Worm (Caenorhabditis elegans) whole organism, L4 larva: ENCODE data around the gene frpr-13.
A peak's percentile ranks its signal among the peaks of the same experiment; 100 is the strongest.

Source experiments
- F37D6.2 ChIP-seq: sonication (generic microtip); optimal IDR thresholded peaks from 2 replicates; lab custom pipeline; 2016; ENCODE audit warnings: mild to moderate bottlenecking, missing genetic modification characterization, missing compliant biosample characterization
- F44E2.7 ChIP-seq: fragments of 200-800 bp; sonication (Bioruptor generic); IDR thresholded peaks from 2 replicates; pipeline ENCODE4 v2.1.2; 2022; ENCODE audit warnings: missing genetic modification characterization, missing compliant biosample characterization
- F49E8.2 ChIP-seq: sonication (generic microtip); optimal IDR thresholded peaks from 2 replicates; lab custom pipeline; 2016; ENCODE audit warnings: missing compliant biosample characterization, mild to moderate bottlenecking, missing genetic modification characterization, borderline replicate concordance
- R02D3.7 ChIP-seq: fragments of 150-350 bp; sonication (generic microtip); optimal IDR thresholded peaks from 3 replicates; lab custom pipeline; 2014; ENCODE audit warnings: missing biosample characterization, missing genetic modification characterization
- T20F7.1 ChIP-seq: fragments of 200-800 bp; sonication (Bioruptor generic); optimal IDR thresholded peaks from 2 replicates; lab custom pipeline; 2018; ENCODE audit warnings: mild to moderate bottlenecking, missing genetic modification characterization, missing compliant biosample characterization
- Y105C5A.15 ChIP-seq: fragments of 200-800 bp; sonication (Bioruptor generic); IDR thresholded peaks from 2 replicates; pipeline ENCODE4 v1.3.6; 2022; ENCODE audit warnings: missing genetic modification characterization, missing compliant biosample characterization
- Y5F2A.4 ChIP-seq: fragments of 200-800 bp; sonication (Bioruptor generic); optimal IDR thresholded peaks from 2 replicates; lab custom pipeline; 2018; ENCODE audit warnings: mild to moderate bottlenecking, missing genetic modification characterization, missing compliant biosample characterization
- Y75B8A.6 ChIP-seq: fragments of 200-800 bp; sonication (Bioruptor generic); IDR thresholded peaks from 2 replicates; pipeline ENCODE4 v1.3.6; 2022; ENCODE audit warnings: missing genetic modification reagents, missing genetic modification characterization, missing compliant biosample characterization
- ZK546.5 ChIP-seq, 2 experiments: sonication (generic microtip); optimal IDR thresholded peaks; 2 replicates each; lab custom pipeline; 2017; ENCODE audit warnings: missing biosample characterization in 2 of 2, missing genetic modification characterization in 2 of 2
- arid-1 ChIP-seq: fragments of 200-800 bp; sonication (Bioruptor generic); conservative IDR thresholded peaks from 2 replicates; pipeline ENCODE4 v1.3.6; 2022; ENCODE audit warnings: missing genetic modification reagents, missing genetic modification characterization, missing compliant biosample characterization
- attf-4 ChIP-seq: sonication (generic microtip); optimal IDR thresholded peaks from 3 replicates; lab custom pipeline; 2017; ENCODE audit warnings: missing biosample characterization, missing genetic modification characterization
- ceh-20 ChIP-seq: fragments of 200-800 bp; sonication (Bioruptor generic); IDR thresholded peaks from 2 replicates; pipeline ENCODE4 v1.3.6; 2022; ENCODE audit warnings: missing genetic modification reagents, missing genetic modification characterization, missing compliant biosample characterization
- ceh-28 ChIP-seq: fragments of 150-350 bp; optimal IDR thresholded peaks from 2 replicates; lab custom pipeline; 2014; ENCODE audit warnings: missing biosample characterization, missing genetic modification reagents, missing genetic modification characterization
- ceh-62 ChIP-seq: sonication (generic microtip); optimal IDR thresholded peaks from 2 replicates; lab custom pipeline; 2017; ENCODE audit warnings: missing biosample characterization, missing genetic modification characterization
- ceh-82 ChIP-seq: sonication (generic microtip); optimal IDR thresholded peaks from 2 replicates; lab custom pipeline; 2017; ENCODE audit warnings: missing biosample characterization, missing genetic modification characterization
- cey-2 ChIP-seq: sonication (generic microtip); optimal IDR thresholded peaks from 3 replicates; lab custom pipeline; 2017; ENCODE audit warnings: missing genetic modification characterization, mild to moderate bottlenecking, missing compliant biosample characterization, antibody characterized with exemption, borderline replicate concordance; ENCODE audit not compliant: insufficient read depth
- dmd-6 ChIP-seq: fragments of 200-800 bp; sonication (Bioruptor generic); IDR thresholded peaks from 2 replicates; pipeline ENCODE4 v1.3.6; 2022; ENCODE audit warnings: missing genetic modification reagents, missing genetic modification characterization, missing compliant biosample characterization
- dmd-9 ChIP-seq: fragments of 200-800 bp; sonication (Bioruptor generic); IDR thresholded peaks from 2 replicates; pipeline ENCODE4 v1.3.6; 2022; ENCODE audit warnings: missing genetic modification reagents, missing genetic modification characterization, missing compliant biosample characterization
- egl-27 ChIP-seq: sonication (generic microtip); optimal IDR thresholded peaks from 3 replicates; lab custom pipeline; 2017; ENCODE audit warnings: missing biosample characterization, missing genetic modification reagents, missing genetic modification characterization
- fkh-10 ChIP-seq: fragments of 150-350 bp; optimal IDR thresholded peaks from 2 replicates; lab custom pipeline; 2014; ENCODE audit warnings: missing biosample characterization, missing genetic modification reagents, missing genetic modification characterization
- fos-1 ChIP-seq: fragments of 150-350 bp; optimal IDR thresholded peaks from 2 replicates; lab custom pipeline; 2014; ENCODE audit warnings: missing biosample characterization, missing genetic modification characterization
- lim-7 ChIP-seq: fragments of 200-800 bp; sonication (Bioruptor generic); IDR thresholded peaks from 2 replicates; pipeline ENCODE4 v1.3.6; 2022; ENCODE audit warnings: missing genetic modification characterization, missing compliant biosample characterization
- lin-1 ChIP-seq: fragments of 200-800 bp; sonication (Bioruptor generic); IDR thresholded peaks from 2 replicates; pipeline ENCODE4 v1.3.6; 2022; ENCODE audit warnings: missing genetic modification reagents, missing genetic modification characterization, missing compliant biosample characterization
- lin-13 ChIP-seq: fragments of 150-350 bp; optimal IDR thresholded peaks from 2 replicates; lab custom pipeline; 2014; ENCODE audit warnings: missing biosample characterization, missing genetic modification reagents, missing genetic modification characterization
- lin-38 ChIP-seq: fragments of 200-800 bp; sonication (Bioruptor generic); IDR thresholded peaks from 2 replicates; pipeline ENCODE4 v1.3.6; 2022; ENCODE audit warnings: missing genetic modification reagents, missing genetic modification characterization, missing compliant biosample characterization
- madf-5 ChIP-seq, 2 experiments: fragments of 200-800 bp; sonication (Bioruptor generic); IDR thresholded peaks; 2 replicates each; pipeline ENCODE4 v1.3.6; 2022; ENCODE audit warnings: missing compliant biosample characterization in 2 of 2, missing genetic modification characterization in 2 of 2
- mdt-29 ChIP-seq: fragments of 200-800 bp; sonication (Bioruptor generic); IDR thresholded peaks from 2 replicates; pipeline ENCODE4 v1.3.6; 2022; ENCODE audit warnings: missing genetic modification reagents, missing genetic modification characterization, missing compliant biosample characterization
- mxl-3 ChIP-seq: fragments of 200-800 bp; sonication (Bioruptor generic); optimal IDR thresholded peaks from 2 replicates; lab custom pipeline; 2018; ENCODE audit warnings: mild to moderate bottlenecking, missing genetic modification characterization, missing compliant biosample characterization
- nhr-10 ChIP-seq: fragments of 150-350 bp; optimal IDR thresholded peaks from 2 replicates; lab custom pipeline; 2014; ENCODE audit warnings: missing biosample characterization, missing genetic modification characterization
- nhr-111 ChIP-seq: fragments of 200-800 bp; sonication (Bioruptor generic); optimal IDR thresholded peaks from 2 replicates; lab custom pipeline; 2018; ENCODE audit warnings: mild to moderate bottlenecking, missing genetic modification characterization, missing compliant biosample characterization
- nhr-48 ChIP-seq: sonication (generic microtip); optimal IDR thresholded peaks from 2 replicates; lab custom pipeline; 2016; ENCODE audit warnings: mild to moderate bottlenecking, missing genetic modification characterization, missing compliant biosample characterization
- nhr-6 ChIP-seq: fragments of 150-350 bp; optimal IDR thresholded peaks from 2 replicates; lab custom pipeline; 2014; ENCODE audit warnings: missing biosample characterization, missing genetic modification characterization
- nhr-76 ChIP-seq: fragments of 150-350 bp; optimal IDR thresholded peaks from 2 replicates; lab custom pipeline; 2014; ENCODE audit warnings: missing biosample characterization, missing genetic modification characterization
- nhr-77 ChIP-seq: fragments of 150-350 bp; optimal IDR thresholded peaks from 2 replicates; lab custom pipeline; 2014; ENCODE audit warnings: missing biosample characterization, missing genetic modification characterization
- pha-4 ChIP-seq, 2 experiments: fragments of 150-350 bp in 1 of 2; fragments of 200-800 bp in 1 of 2; sonication (Bioruptor generic) in 1 of 2; IDR thresholded peaks in 1 of 2; optimal IDR thresholded peaks in 1 of 2; 2 replicates each; pipeline versions ENCODE4 v1.3.6 to Lab custom; 2014 to 2022; ENCODE audit warnings: missing genetic modification characterization in 2 of 2, missing genetic modification reagents in 2 of 2, missing biosample characterization in 1 of 2, missing compliant biosample characterization in 1 of 2
- php-3 ChIP-seq: fragments of 200-800 bp; sonication (Bioruptor generic); IDR thresholded peaks from 2 replicates; pipeline ENCODE4 v1.3.6; 2022; ENCODE audit warnings: missing genetic modification reagents, missing genetic modification characterization, missing compliant biosample characterization
- rbr-2 ChIP-seq: sonication (generic microtip); optimal IDR thresholded peaks from 2 replicates; lab custom pipeline; 2016; ENCODE audit warnings: missing genotype, missing genetic modification characterization, missing compliant biosample characterization
- saeg-2 ChIP-seq: fragments of 200-800 bp; sonication (Bioruptor generic); IDR thresholded peaks from 2 replicates; pipeline ENCODE4 v1.3.6; 2022; ENCODE audit warnings: missing genetic modification reagents, missing genetic modification characterization, missing compliant biosample characterization
- sdz-12 ChIP-seq: fragments of 200-800 bp; sonication (Bioruptor generic); optimal IDR thresholded peaks from 2 replicates; lab custom pipeline; 2018; ENCODE audit warnings: mild to moderate bottlenecking, missing genetic modification characterization, missing compliant biosample characterization
- snpc-1.2 ChIP-seq: fragments of 200-800 bp; sonication (Bioruptor generic); IDR thresholded peaks from 2 replicates; pipeline ENCODE4 v1.3.6; 2022; ENCODE audit warnings: missing genetic modification reagents, missing genetic modification characterization, missing compliant biosample characterization
- snpc-4 ChIP-seq: fragments of 150-350 bp; optimal IDR thresholded peaks from 2 replicates; lab custom pipeline; 2014; ENCODE audit warnings: missing biosample characterization, missing genetic modification characterization
- tag-97 ChIP-seq: fragments of 200-800 bp; sonication (Bioruptor generic); IDR thresholded peaks from 2 replicates; pipeline ENCODE4 v1.3.6; 2022; ENCODE audit warnings: missing genetic modification characterization, missing compliant biosample characterization
- tra-1 ChIP-seq: fragments of 200-800 bp; sonication (Bioruptor generic); IDR thresholded peaks from 2 replicates; pipeline ENCODE4 v1.3.6; 2022; ENCODE audit warnings: missing genetic modification reagents, missing genetic modification characterization, missing compliant biosample characterization
- unc-39 ChIP-seq: sonication (generic microtip); optimal IDR thresholded peaks from 2 replicates; lab custom pipeline; 2017; ENCODE audit warnings: missing biosample characterization, missing genetic modification characterization
- unc-62 ChIP-seq, 3 experiments: fragments of 150-350 bp in 1 of 3; sonication (generic microtip); optimal IDR thresholded peaks in 2 of 3; peaks in 1 of 3; 1 replicate in 1 of 3; 2 replicates in 2 of 3; lab custom pipeline; 2014 to 2017; ENCODE audit warnings: missing biosample characterization in 3 of 3, missing genetic modification characterization in 3 of 3, missing genetic modification reagents in 3 of 3, missing genotype in 1 of 3
- zfp-3 ChIP-seq: fragments of 200-800 bp; sonication (Bioruptor generic); conservative IDR thresholded peaks from 2 replicates; pipeline ENCODE4 v1.3.6; 2022; ENCODE audit warnings: missing genetic modification reagents, missing genetic modification characterization, missing compliant biosample characterization
- zip-2 ChIP-seq: fragments of 150-350 bp; optimal IDR thresholded peaks from 2 replicates; lab custom pipeline; 2014; ENCODE audit warnings: missing biosample characterization, missing genetic modification characterization
- ztf-11 ChIP-seq: fragments of 150-350 bp; optimal IDR thresholded peaks from 2 replicates; lab custom pipeline; 2014; ENCODE audit warnings: missing biosample characterization, missing genetic modification characterization

Gene frpr-13

ce11 chrV:8935104-8935503, 36.2 kb downstream of the frpr-13 start (continued):
- TF ChIP-seq lin-38 (GFP tag; lab: Robert Waterston, UW) (0 out of 2 replicates have a peak, but pooled peaks have one; percentile 4), fkh-10 (no peak), mdt-29 (GFP tag; lab: Robert Waterston, UW) (no peak), Y105C5A.15 (GFP tag; lab: Robert Waterston, UW) (no peak), saeg-2 (GFP tag; lab: Robert Waterston, UW) (no peak), rbr-2 (tag; lab: Kevin White, UChicago) (no peak)
- TF ChIP-seq, all 104 proteins: peak for 12

- TF ChIP-seq ztf-11 (tag; lab: Kevin White, UChicago) (no peak), ceh-20 (peak; percentile 76; the same call in 1 of the 2 replicates), tra-1 (GFP tag; lab: Robert Waterston, UW) (peak; percentile 86), snpc-1.2 (GFP tag; lab: Robert Waterston, UW) (no peak), zfp-3 (GFP tag; lab: Robert Waterston, UW) (peak; percentile 93), F49E8.2 (tag; lab: Kevin White, UChicago) (no peak), unc-39 (tag; lab: Kevin White, UChicago) (no peak), ceh-62 (tag; lab: Kevin White, UChicago) (no peak), R02D3.7 (tag; lab: Kevin White, UChicago) (no peak), ceh-28 (tag; lab: Kevin White, UChicago) (no peak), lin-38 (GFP tag; lab: Robert Waterston, UW) (peak; percentile 54), nhr-76 (tag; lab: Kevin White, UChicago) (peak; percentile 20), Y75B8A.6 (GFP tag; lab: Robert Waterston, UW) (no peak; the same call in 1 of the 2 replicates), nhr-111 (no peak), zip-2 (tag; lab: Kevin White, UChicago) (peak; percentile 36), nhr-77 (tag; lab: Kevin White, UChicago) (peak; percentile 73), sdz-12 (GFP tag; lab: Kevin White, UChicago) (no peak), lin-13 (GFP tag; lab: Kevin White, UChicago) (no peak), saeg-2 (GFP tag; lab: Robert Waterston, UW) (no peak), unc-62 (GFP tag; optimal IDR thresholded peaks at IDR 0.05 in 1 of 2; lab: Kevin White, UChicago) (peak in 1 of 2 experiments; percentile 98), unc-62 (tag; optimal IDR thresholded peaks at IDR 0.05; lab: Kevin White, UChicago) (no peak), F37D6.2 (tag; lab: Kevin White, UChicago) (no peak), T20F7.1 (peak; percentile 45), dmd-6 (GFP tag; lab: Robert Waterston, UW) (peak; percentile 94), nhr-6 (tag; lab: Kevin White, UChicago) (peak; percentile 4), fos-1 (tag; lab: Kevin White, UChicago) (no peak), Y5F2A.4 (no peak), lin-1 (peak; percentile 93), F44E2.7 (no peak), arid-1 (peak; percentile 45; the same call in 1 of the 2 replicates), attf-4 (no peak), tag-97 (no peak), mxl-3 (GFP tag; lab: Kevin White, UChicago) (peak; percentile 54), snpc-4 (tag; lab: Kevin White, UChicago) (no peak), lim-7 (GFP tag; lab: Robert Waterston, UW) (peak; percentile 38; the same call in 1 of the 2 replicates), nhr-48 (tag; lab: Kevin White, UChicago) (peak; percentile 91), php-3 (peak; percentile 90), nhr-10 (tag; lab: Kevin White, UChicago) (peak; percentile 77), ceh-82 (tag; lab: Kevin White, UChicago) (no peak), ZK546.5 (tag; optimal IDR thresholded peaks at IDR 0.05; lab: Kevin White, UChicago) (no peak), fkh-10 (no peak), egl-27 (no peak), pha-4 (GFP tag; IDR thresholded peaks at IDR 0.05; lab: Robert Waterston, UW) (peak; percentile 91), pha-4 (tag; optimal IDR thresholded peaks at IDR 0.05; lab: Kevin White, UChicago) (no peak), cey-2 (tag; lab: Kevin White, UChicago) (peak; percentile 77), dmd-9 (GFP tag; lab: Robert Waterston, UW) (0 out of 2 replicates have a peak, but pooled peaks have one; percentile 15), madf-5 (GFP tag; IDR thresholded peaks at IDR 0.05; lab: Robert Waterston, UW) (0 out of 4 replicates have a peak, but pooled peaks of 1 of the 2 experiments have one; percentile 65)
Measured at ce11 chrV:8936184-8936589, 37.3 kb downstream of the frpr-13 start, which contains the start of gene unc-23. Gene unc-23 (plus strand): TSS chrV:8936359.
